Fruit fly (Drosophila melanogaster) whole organism, embryonic: ENCODE data around the gene Mdr65.

Experiments
- Bdp1 ChIP-seq: fragments of 200-800 bp; sonication (Bioruptor generic); optimal IDR thresholded peaks from 3 replicates; lab custom pipeline; 2016; ENCODE audit warnings: missing biosample characterization, missing genetic modification characterization
- CG10979 ChIP-seq: fragments of 200-800 bp; sonication (Bioruptor generic); optimal IDR thresholded peaks from 2 replicates; lab custom pipeline; 2018; ENCODE audit warnings: missing biosample characterization, mild to moderate bottlenecking, missing genetic modification characterization, moderate library complexity
- CG12155 ChIP-seq: fragments of 200-800 bp; sonication (Bioruptor generic); optimal IDR thresholded peaks from 3 replicates; lab custom pipeline; 2016; ENCODE audit warnings: missing biosample characterization, missing genetic modification characterization
- CG12744 ChIP-seq: fragments of 200-800 bp; sonication (Bioruptor generic); optimal IDR thresholded peaks from 2 replicates; lab custom pipeline; 2016; ENCODE audit warnings: missing biosample characterization, missing genetic modification characterization
- CG14050 ChIP-seq: fragments of 200-800 bp; sonication (Bioruptor generic); IDR thresholded peaks from 3 replicates; pipeline ENCODE4 v1.3.6; 2022; ENCODE audit warnings: missing biosample characterization, missing genetic modification characterization
- CG17385 ChIP-seq: fragments of 200-800 bp; sonication (Bioruptor generic); optimal IDR thresholded peaks from 3 replicates; lab custom pipeline; 2018; ENCODE audit warnings: missing biosample characterization, mild to moderate bottlenecking, missing genetic modification characterization
- CG1832 ChIP-seq: fragments of 200-800 bp; sonication (Bioruptor generic); optimal IDR thresholded peaks from 2 replicates; lab custom pipeline; 2017; ENCODE audit warnings: missing biosample characterization, mild to moderate bottlenecking, missing genetic modification characterization, inconsistent platforms
- CG2199 ChIP-seq: fragments of 200-800 bp; sonication (Bioruptor generic); IDR thresholded peaks from 3 replicates; pipeline ENCODE4 v1.3.6; 2022; ENCODE audit warnings: missing biosample characterization, missing genetic modification characterization
- CG32767 ChIP-seq: fragments of 200-800 bp; sonication (Bioruptor generic); IDR thresholded peaks from 2 replicates; pipeline ENCODE4 v1.3.6; 2022; ENCODE audit warnings: missing biosample characterization, missing genetic modification characterization
- CG4617 ChIP-seq: fragments of 200-800 bp; sonication (Bioruptor generic); optimal IDR thresholded peaks from 3 replicates; lab custom pipeline; 2016; ENCODE audit warnings: missing biosample characterization, missing genetic modification characterization, borderline replicate concordance
- CG7357 ChIP-seq: fragments of 200-800 bp; sonication (Bioruptor generic); IDR thresholded peaks from 3 replicates; pipeline ENCODE4 v1.3.6; 2022; ENCODE audit warnings: missing biosample characterization, missing genetic modification characterization
- CG7963 ChIP-seq: fragments of 200-800 bp; sonication (Bioruptor generic); IDR thresholded peaks from 3 replicates; pipeline ENCODE4 v1.3.6; 2022; ENCODE audit warnings: missing biosample characterization, missing genetic modification characterization; ENCODE audit not compliant: partially characterized antibody
- Chrac-16 ChIP-seq: fragments of 200-800 bp; sonication (Bioruptor generic); optimal IDR thresholded peaks from 3 replicates; lab custom pipeline; 2016; ENCODE audit warnings: missing biosample characterization, missing genetic modification characterization
- Dek ChIP-seq: fragments of 200-800 bp; sonication (Bioruptor generic); optimal IDR thresholded peaks from 3 replicates; lab custom pipeline; 2019; ENCODE audit warnings: missing biosample characterization, mild to moderate bottlenecking, missing genetic modification characterization, moderate library complexity
- Dll ChIP-seq: fragments of 200-800 bp; sonication (Bioruptor generic); IDR thresholded peaks from 4 replicates; pipeline ENCODE4 v1.3.6; 2022; ENCODE audit warnings: missing biosample characterization, missing genetic modification characterization; ENCODE audit not compliant: partially characterized antibody
- Drgx ChIP-seq: fragments of 200-800 bp; sonication (Bioruptor generic); IDR thresholded peaks from 2 replicates; pipeline ENCODE4 v1.3.6; 2022; ENCODE audit warnings: missing biosample characterization, missing genetic modification characterization
- H15 ChIP-seq: fragments of 200-800 bp; sonication (Bioruptor generic); IDR thresholded peaks from 3 replicates; pipeline ENCODE4 v1.3.6; 2022; ENCODE audit warnings: missing biosample characterization, missing genetic modification characterization
- HHEX ChIP-seq: fragments of 200-800 bp; sonication (Bioruptor generic); optimal IDR thresholded peaks from 3 replicates; lab custom pipeline; 2017; ENCODE audit warnings: missing biosample characterization, mild to moderate bottlenecking, missing genetic modification characterization, missing genetic modification reagents
- Hr3 ChIP-seq: fragments of 200-800 bp; sonication (Bioruptor generic); optimal IDR thresholded peaks from 3 replicates; lab custom pipeline; 2016; ENCODE audit warnings: missing biosample characterization, missing genetic modification characterization
- MESR4 ChIP-seq: fragments of 200-800 bp; sonication (Bioruptor generic); optimal IDR thresholded peaks from 2 replicates; lab custom pipeline; 2018; ENCODE audit warnings: missing biosample characterization, mild to moderate bottlenecking, missing genetic modification characterization, moderate library complexity
- Mad ChIP-seq: fragments of 200-800 bp; sonication (Bioruptor generic); optimal IDR thresholded peaks from 2 replicates; lab custom pipeline; 2016; ENCODE audit warnings: missing biosample characterization, missing genetic modification characterization
- NC2α ChIP-seq: fragments of 200-800 bp; sonication (Bioruptor generic); optimal IDR thresholded peaks from 2 replicates; lab custom pipeline; 2016; ENCODE audit warnings: missing biosample characterization, missing genetic modification characterization
- Neu2 ChIP-seq: fragments of 200-800 bp; sonication (Bioruptor generic); optimal IDR thresholded peaks from 3 replicates; lab custom pipeline; 2016; ENCODE audit warnings: missing biosample characterization, missing genetic modification characterization, borderline replicate concordance
- Nf-YA ChIP-seq: fragments of 200-800 bp; sonication (Bioruptor generic); IDR thresholded peaks from 2 replicates; pipeline ENCODE4 v1.3.6; 2022; ENCODE audit warnings: missing biosample characterization, missing genetic modification characterization
- Oaz ChIP-seq: fragments of 200-800 bp; sonication (Bioruptor generic); IDR thresholded peaks from 2 replicates; pipeline ENCODE4 v1.3.6; 2022; ENCODE audit warnings: missing biosample characterization, missing genetic modification characterization
- Oli ChIP-seq: fragments of 200-800 bp; sonication (Bioruptor generic); optimal IDR thresholded peaks from 2 replicates; lab custom pipeline; 2018; ENCODE audit warnings: missing biosample characterization, mild to moderate bottlenecking, missing genetic modification characterization, moderate library complexity
- Pdp1 ChIP-seq, 2 experiments: fragments of 200-800 bp; sonication (Bioruptor generic); optimal IDR thresholded peaks; 3 replicates each; lab custom pipeline; 2016; ENCODE audit warnings: missing biosample characterization in 2 of 2, missing genetic modification characterization in 2 of 2, mild to moderate bottlenecking in 1 of 2, moderate library complexity in 1 of 2
- Rfx ChIP-seq: fragments of 200-800 bp; sonication (Bioruptor generic); IDR thresholded peaks from 2 replicates; pipeline ENCODE4 v1.3.6; 2022; ENCODE audit warnings: missing biosample characterization, missing genetic modification characterization
- Sry-β ChIP-seq: fragments of 200-800 bp; sonication (Bioruptor generic); optimal IDR thresholded peaks from 2 replicates; lab custom pipeline; 2018; ENCODE audit warnings: missing biosample characterization, mild to moderate bottlenecking, missing genetic modification characterization, moderate library complexity
- Stat92E ChIP-seq, 3 experiments: fragments of >200 bp in 2 of 3; fragments of 200-800 bp in 1 of 3; sonication (Bioruptor generic) in 1 of 3; optimal IDR thresholded peaks; 2 replicates each; lab custom pipeline; 2017 to 2019; ENCODE audit warnings: missing biosample characterization in 3 of 3, missing genetic modification characterization in 3 of 3, mild to moderate bottlenecking in 1 of 3, moderate library complexity in 1 of 3
- TFAM ChIP-seq: fragments of 200-800 bp; sonication (Bioruptor generic); optimal IDR thresholded peaks from 2 replicates; lab custom pipeline; 2017; ENCODE audit warnings: missing biosample characterization, missing genetic modification characterization, inconsistent platforms
- bbx ChIP-seq: fragments of 200-800 bp; sonication (Bioruptor generic); IDR thresholded peaks from 2 replicates; pipeline ENCODE4 v1.3.6; 2022; ENCODE audit warnings: missing biosample characterization, missing genetic modification characterization; ENCODE audit not compliant: partially characterized antibody
- ci ChIP-seq: fragments of 200-800 bp; sonication (Bioruptor generic); IDR thresholded peaks from 3 replicates; pipeline ENCODE4 v1.3.6; 2022; ENCODE audit warnings: missing biosample characterization, missing genetic modification characterization
- dan ChIP-seq: fragments of 200-800 bp; sonication (Bioruptor generic); IDR thresholded peaks from 2 replicates; pipeline ENCODE4 v1.3.6; 2022; ENCODE audit warnings: missing biosample characterization, missing genetic modification characterization
- dysf ChIP-seq: fragments of 200-800 bp; sonication (Bioruptor generic); IDR thresholded peaks from 3 replicates; pipeline ENCODE4 v1.3.6; 2022; ENCODE audit warnings: missing biosample characterization, missing genetic modification characterization
- fu2 ChIP-seq: fragments of 200-800 bp; sonication (Bioruptor generic); optimal IDR thresholded peaks from 2 replicates; lab custom pipeline; 2016; ENCODE audit warnings: missing biosample characterization, missing genetic modification characterization
- gcm ChIP-seq: fragments of 200-800 bp; sonication (Bioruptor generic); optimal IDR thresholded peaks from 2 replicates; lab custom pipeline; 2019; ENCODE audit warnings: missing biosample characterization, mild to moderate bottlenecking, missing genetic modification characterization, moderate library complexity
- her ChIP-seq: fragments of 200-800 bp; sonication (Bioruptor generic); optimal IDR thresholded peaks from 2 replicates; lab custom pipeline; 2016; ENCODE audit warnings: missing biosample characterization, missing genetic modification characterization
- hkb ChIP-seq, 2 experiments: fragments of 200-800 bp in 1 of 2; fragments of >200 bp in 1 of 2; sonication (Bioruptor generic) in 1 of 2; IDR thresholded peaks in 1 of 2; optimal IDR thresholded peaks in 1 of 2; 2 replicates each; pipeline versions ENCODE4 v1.3.6 to Lab custom; 2017 to 2022; ENCODE audit warnings: missing biosample characterization in 1 of 2, missing genetic modification characterization in 1 of 2
- insv ChIP-seq, 2 experiments: fragments of 200-800 bp; sonication (Bioruptor generic); optimal IDR thresholded peaks; 3 replicates each; lab custom pipeline; 2016 to 2018; ENCODE audit warnings: missing biosample characterization in 2 of 2, missing genetic modification characterization in 2 of 2
- kay ChIP-seq: fragments of 200-800 bp; sonication (Bioruptor generic); optimal IDR thresholded peaks from 2 replicates; lab custom pipeline; 2016; ENCODE audit warnings: missing biosample characterization, missing genetic modification characterization
- nerfin-2 ChIP-seq: fragments of 200-800 bp; sonication (Bioruptor generic); IDR thresholded peaks from 2 replicates; pipeline ENCODE4 v1.3.6; 2022; ENCODE audit warnings: missing biosample characterization, missing genetic modification characterization; ENCODE audit not compliant: partially characterized antibody
- ro ChIP-seq: fragments of 200-800 bp; sonication (Bioruptor generic); IDR thresholded peaks from 2 replicates; pipeline ENCODE4 v1.3.6; 2022; ENCODE audit warnings: missing biosample characterization, missing genetic modification characterization
- sd ChIP-seq: fragments of 200-800 bp; sonication (Bioruptor generic); optimal IDR thresholded peaks from 3 replicates; lab custom pipeline; 2018; ENCODE audit warnings: missing biosample characterization, mild to moderate bottlenecking, missing genetic modification characterization, moderate library complexity
- sens-2 ChIP-seq: fragments of 200-800 bp; sonication (Bioruptor generic); IDR thresholded peaks from 2 replicates; pipeline ENCODE4 v1.3.6; 2022; ENCODE audit warnings: missing biosample characterization, missing genetic modification characterization
- sna ChIP-seq: fragments of 200-800 bp; sonication (Bioruptor generic); IDR thresholded peaks from 2 replicates; pipeline ENCODE4 v1.3.6; 2022; ENCODE audit warnings: missing biosample characterization, missing genetic modification characterization; ENCODE audit not compliant: partially characterized antibody

Mdr65 gene

DNA sequence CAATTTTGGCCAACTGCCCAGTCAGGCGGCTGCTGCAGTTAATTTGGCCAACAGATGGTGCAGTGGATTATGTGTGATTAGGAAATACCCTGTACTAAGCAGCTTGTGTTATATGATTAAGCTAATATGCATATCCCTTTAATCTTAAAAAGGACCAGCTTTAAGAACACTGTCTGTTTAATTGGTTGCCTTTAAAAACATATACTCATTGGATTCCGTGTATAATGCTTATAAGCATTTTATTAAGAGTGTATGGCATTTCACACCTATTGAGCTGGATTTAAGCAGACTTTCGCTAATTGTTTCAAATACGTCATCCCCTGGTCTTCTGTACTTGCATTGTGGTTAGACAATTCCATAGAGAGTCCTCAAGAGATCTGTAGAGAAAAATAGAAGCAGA, 17.9 kb upstream of the Mdr65 start:
- TF ChIP-seq ci (GFP tag; lab: Robert Waterston, UW) (0 out of 3 replicates have a peak, but pooled peaks have one; percentile 8), CG32767 (GFP tag; lab: Robert Waterston, UW) (no peak), Dek (tag; lab: Kevin White, UChicago) (no peak), Drgx (0 out of 2 replicates have a peak, but pooled peaks have one; percentile 37), CG7963 (GFP tag; lab: Robert Waterston, UW) (0 out of 3 replicates have a peak, but pooled peaks have one; percentile 29), CG12744 (GFP tag; lab: Kevin White, UChicago) (no peak), her (GFP tag; lab: Kevin White, UChicago) (no peak), Mad (GFP tag; lab: Kevin White, UChicago) (no peak)

DNA sequence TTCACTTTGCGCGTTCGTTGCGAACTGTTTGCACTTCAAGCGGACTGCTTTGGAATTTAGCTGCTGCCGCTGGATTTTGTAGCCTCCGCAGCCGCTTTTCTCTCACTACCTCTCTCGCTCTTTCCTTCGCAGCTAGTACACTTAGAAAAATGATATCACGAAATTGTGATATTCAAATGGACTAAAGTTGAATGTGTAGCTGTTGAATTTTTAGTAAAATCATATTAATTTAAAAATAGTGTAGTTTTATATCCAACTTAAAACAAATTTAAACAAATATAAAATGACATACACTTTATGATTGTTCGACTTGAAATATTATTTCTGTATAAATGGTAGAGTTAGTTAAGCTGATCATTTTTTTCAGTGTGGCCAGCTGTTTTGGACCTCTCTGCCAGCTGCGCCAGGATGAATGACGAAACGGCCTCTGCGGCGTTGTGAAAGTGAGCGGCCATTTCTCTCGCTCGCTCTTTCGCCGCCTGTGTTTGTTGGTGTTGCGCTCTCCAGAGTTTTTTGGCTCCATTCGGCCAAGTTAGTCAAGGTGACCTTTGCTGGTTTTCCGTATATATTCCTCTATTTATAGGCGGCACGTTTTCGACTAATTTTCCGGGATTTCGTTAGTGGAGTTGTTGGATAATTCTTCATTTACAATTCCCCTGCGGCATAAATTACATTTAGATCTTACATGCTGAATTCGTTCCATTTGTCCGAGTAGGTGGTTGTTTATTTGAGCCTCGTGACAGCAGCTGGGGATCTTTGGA, 17.3 kb upstream of the Mdr65 start, which contains the start of gene Ldh:
Gene Ldh, minus strand, starts transcription at position 51 of the 761 bp plus-strand sequence.
- no peak for TF ChIP-seq bbx
- TF ChIP-seq nerfin-2, result no peak
- TF ChIP-seq Bdp1 (GFP tag; lab: Kevin White, UChicago), result peak; percentile 80
- peak; percentile 96 for TF ChIP-seq dysf (GFP tag; lab: Robert Waterston, UW)
- peak; percentile 81 for TF ChIP-seq Nf-YA
- TF ChIP-seq insv (GFP tag; optimal IDR thresholded peaks at IDR 0.05; lab: Kevin White, UChicago), result peak; percentile 10 to 76
- TF ChIP-seq fu2 (GFP tag; lab: Kevin White, UChicago), result peak; percentile 67
- peak; percentile 69 for TF ChIP-seq NC2α (GFP tag; lab: Kevin White, UChicago)
- TF ChIP-seq H15 (GFP tag; lab: Robert Waterston, UW), result peak; percentile 81
- peak; percentile 88 for TF ChIP-seq CG7357 (GFP tag; lab: Robert Waterston, UW)
- TF ChIP-seq Hr3 (GFP tag; lab: Kevin White, UChicago), result peak; percentile 92
- TF ChIP-seq sna (GFP tag; lab: Robert Waterston, UW), result no peak
- peak; percentile 93 for TF ChIP-seq CG17385 (GFP tag; lab: Kevin White, UChicago)
- TF ChIP-seq CG2199 (GFP tag; lab: Robert Waterston, UW), result peak; percentile 72; the same call in 1 of the 3 replicates
- peak; percentile 90 for TF ChIP-seq kay (GFP tag; lab: Kevin White, UChicago)
- peak; percentile 4 for TF ChIP-seq Neu2 (GFP tag; lab: Kevin White, UChicago)
- TF ChIP-seq HHEX (GFP tag; lab: Kevin White, UChicago), result peak; percentile 93
- TF ChIP-seq sd, result peak; percentile 88
- TF ChIP-seq Sry-β (GFP tag; lab: Kevin White, UChicago), result peak; percentile 56
- peak; percentile 98 for TF ChIP-seq CG10979 (tag; lab: Kevin White, UChicago)
- peak; percentile 95 for TF ChIP-seq Chrac-16 (GFP tag; lab: Kevin White, UChicago)
- TF ChIP-seq sens-2 (GFP tag; lab: Robert Waterston, UW), result peak; percentile 78
- TF ChIP-seq Dll (GFP tag; lab: Robert Waterston, UW), result no peak
- TF ChIP-seq Oaz (GFP tag; lab: Robert Waterston, UW), result peak; percentile 81
- peak; percentile 78 for TF ChIP-seq dan
- TF ChIP-seq CG14050 (GFP tag; lab: Robert Waterston, UW), result peak; percentile 88
- TF ChIP-seq TFAM (GFP tag; lab: Kevin White, UChicago), result peak; percentile 72
- TF ChIP-seq CG1832, result peak; percentile 50
- peak; percentile 97 for TF ChIP-seq Oli
- TF ChIP-seq Rfx, result peak; percentile 90
- TF ChIP-seq hkb (optimal IDR thresholded peaks at IDR 0.05; lab: Kevin White, UChicago), result no peak
- peak; percentile 94 for TF ChIP-seq hkb (GFP tag; IDR thresholded peaks at IDR 0.05; lab: Robert Waterston, UW)
- peak in 1 of 3 experiments; percentile 94 for TF ChIP-seq Stat92E (GFP tag; optimal IDR thresholded peaks at IDR 0.05; lab: Kevin White, UChicago)
- peak; percentile 93 for TF ChIP-seq CG12155
- peak; percentile 81 for TF ChIP-seq Pdp1 (GFP tag; optimal IDR thresholded peaks at IDR 0.05; lab: Kevin White, UChicago)
- peak; percentile 97 for TF ChIP-seq gcm (GFP tag; lab: Kevin White, UChicago)
- TF ChIP-seq MESR4, result peak; percentile 39
- TF ChIP-seq CG4617, result peak; percentile 83
- TF ChIP-seq ro (GFP tag; lab: Robert Waterston, UW), result peak; percentile 80
